Fruit fly (Drosophila melanogaster) whole organism, embryonic: ENCODE measurements around the gene CG3505.

ENCODE experiments used
- CG10209 ChIP-seq: fragments of 200-800 bp; sonication (Bioruptor generic); optimal IDR thresholded peaks from 3 replicates; lab custom pipeline; 2017; ENCODE audit warnings: missing biosample characterization, mild to moderate bottlenecking, missing genetic modification characterization, missing genetic modification reagents
- CG10267 ChIP-seq: fragments of 200-800 bp; sonication (Bioruptor generic); optimal IDR thresholded peaks from 2 replicates; lab custom pipeline; 2018; ENCODE audit warnings: missing biosample characterization, mild to moderate bottlenecking, missing genetic modification characterization, moderate library complexity
- CG10959 ChIP-seq: fragments of 200-800 bp; sonication (Bioruptor generic); IDR thresholded peaks from 2 replicates; pipeline ENCODE4 v1.3.6; 2022; ENCODE audit warnings: missing biosample characterization, missing genetic modification characterization
- CG11504 ChIP-seq: fragments of 200-800 bp; sonication (Bioruptor generic); optimal IDR thresholded peaks from 3 replicates; lab custom pipeline; 2019; ENCODE audit warnings: missing biosample characterization, mild to moderate bottlenecking, missing genetic modification characterization, moderate library complexity
- CG11695 ChIP-seq: fragments of 200-800 bp; sonication (Bioruptor generic); IDR thresholded peaks from 3 replicates; pipeline ENCODE4 v1.3.6; 2022; ENCODE audit warnings: missing biosample characterization, missing genetic modification characterization
- CG12299 ChIP-seq: fragments of 200-800 bp; sonication (Bioruptor generic); optimal IDR thresholded peaks from 2 replicates; lab custom pipeline; 2018; ENCODE audit warnings: missing biosample characterization, mild to moderate bottlenecking, missing genetic modification characterization
- CG12391 ChIP-seq: fragments of 200-800 bp; sonication (Bioruptor generic); optimal IDR thresholded peaks from 3 replicates; lab custom pipeline; 2018; ENCODE audit warnings: missing biosample characterization, mild to moderate bottlenecking, missing genetic modification characterization, moderate library complexity
- CG12659 ChIP-seq: fragments of 200-800 bp; sonication (Bioruptor generic); optimal IDR thresholded peaks from 3 replicates; lab custom pipeline; 2017; ENCODE audit warnings: mild to moderate bottlenecking, missing biosample characterization, missing genetic modification reagents, missing genetic modification characterization
- CG13123 ChIP-seq: fragments of 200-800 bp; sonication (Bioruptor generic); optimal IDR thresholded peaks from 2 replicates; lab custom pipeline; 2016; ENCODE audit warnings: missing biosample characterization, missing genetic modification characterization
- CG13624 ChIP-seq: fragments of 200-800 bp; sonication (Bioruptor generic); optimal IDR thresholded peaks from 2 replicates; lab custom pipeline; 2016; ENCODE audit warnings: missing biosample characterization, missing genetic modification characterization
- CG14860 ChIP-seq: fragments of 200-800 bp; sonication (Bioruptor generic); IDR thresholded peaks from 3 replicates; pipeline ENCODE4 v1.3.6; 2022; ENCODE audit warnings: missing biosample characterization, missing genetic modification characterization; ENCODE audit not compliant: partially characterized antibody
- CG15601 ChIP-seq: fragments of 200-800 bp; sonication (Bioruptor generic); optimal IDR thresholded peaks from 3 replicates; lab custom pipeline; 2019; ENCODE audit warnings: missing biosample characterization, mild to moderate bottlenecking, missing genetic modification characterization, moderate library complexity
- CG15696 ChIP-seq: fragments of 200-800 bp; sonication (Bioruptor generic); optimal IDR thresholded peaks from 2 replicates; lab custom pipeline; 2019; ENCODE audit warnings: missing biosample characterization, mild to moderate bottlenecking, missing genetic modification characterization, moderate library complexity
- CG1647 ChIP-seq: fragments of 200-800 bp; sonication (Bioruptor generic); optimal IDR thresholded peaks from 3 replicates; lab custom pipeline; 2016; ENCODE audit warnings: missing biosample characterization, missing genetic modification characterization
- CG18011 ChIP-seq: fragments of 200-800 bp; sonication (Bioruptor generic); optimal IDR thresholded peaks from 2 replicates; lab custom pipeline; 2017; ENCODE audit warnings: missing biosample characterization, missing genetic modification characterization, mild to moderate bottlenecking, moderate library complexity, missing genotype
- CG34422 ChIP-seq: fragments of 200-800 bp; sonication (Bioruptor generic); IDR thresholded peaks from 3 replicates; pipeline ENCODE4 v1.3.6; 2022; ENCODE audit warnings: missing biosample characterization, missing genetic modification characterization
- CG4730 ChIP-seq: fragments of 200-800 bp; sonication (Bioruptor generic); IDR thresholded peaks from 2 replicates; pipeline ENCODE4 v1.3.6; 2022; ENCODE audit warnings: missing biosample characterization, missing genetic modification characterization
- CG7271 ChIP-seq: fragments of 200-800 bp; sonication (Bioruptor generic); optimal IDR thresholded peaks from 2 replicates; lab custom pipeline; 2018; ENCODE audit warnings: missing biosample characterization, mild to moderate bottlenecking, missing genetic modification characterization, moderate library complexity
- CG8388 ChIP-seq: fragments of 200-800 bp; sonication (Bioruptor generic); optimal IDR thresholded peaks from 2 replicates; lab custom pipeline; 2019; ENCODE audit warnings: missing biosample characterization, mild to moderate bottlenecking, missing genetic modification characterization, moderate library complexity
- Dad ChIP-seq: fragments of 200-800 bp; sonication (Bioruptor generic); optimal IDR thresholded peaks from 3 replicates; lab custom pipeline; 2016; ENCODE audit warnings: missing biosample characterization, missing genetic modification characterization
- Dp ChIP-seq: fragments of 200-800 bp; sonication (Bioruptor generic); optimal IDR thresholded peaks from 2 replicates; lab custom pipeline; 2018; ENCODE audit warnings: missing biosample characterization, mild to moderate bottlenecking, missing genetic modification characterization, moderate library complexity
- Ets65A ChIP-seq: fragments of 200-800 bp; sonication (Bioruptor generic); peaks from one replicate; lab custom pipeline; 2016; ENCODE audit warnings: missing biosample characterization, missing genetic modification characterization
- HHEX ChIP-seq: fragments of 200-800 bp; sonication (Bioruptor generic); optimal IDR thresholded peaks from 3 replicates; lab custom pipeline; 2017; ENCODE audit warnings: missing biosample characterization, mild to moderate bottlenecking, missing genetic modification characterization, missing genetic modification reagents
- Jarid2 ChIP-seq: fragments of 200-800 bp; sonication (Bioruptor generic); optimal IDR thresholded peaks from 3 replicates; lab custom pipeline; 2017; ENCODE audit warnings: mild to moderate bottlenecking, missing biosample characterization, missing genetic modification reagents, missing genetic modification characterization
- Myb ChIP-seq: fragments of 200-800 bp; sonication (Bioruptor generic); optimal IDR thresholded peaks from 2 replicates; lab custom pipeline; 2016; ENCODE audit warnings: missing biosample characterization, missing genetic modification characterization
- NC2β ChIP-seq: fragments of 200-800 bp; sonication (Bioruptor generic); optimal IDR thresholded peaks from 2 replicates; lab custom pipeline; 2016; ENCODE audit warnings: missing biosample characterization, missing genetic modification characterization
- Nf-YC ChIP-seq: fragments of 200-800 bp; optimal IDR thresholded peaks from 3 replicates; lab custom pipeline; 2019; ENCODE audit warnings: missing biosample characterization, mild to moderate bottlenecking, missing genetic modification characterization, moderate library complexity
- TFAM ChIP-seq: fragments of 200-800 bp; sonication (Bioruptor generic); optimal IDR thresholded peaks from 2 replicates; lab custom pipeline; 2017; ENCODE audit warnings: missing biosample characterization, missing genetic modification characterization, inconsistent platforms
- Taf1 ChIP-seq: fragments of 200-800 bp; sonication (Bioruptor generic); IDR thresholded peaks from 2 replicates; pipeline ENCODE4 v1.3.6; 2022; ENCODE audit warnings: missing biosample characterization, missing genetic modification characterization
- Xbp1 ChIP-seq: fragments of 200-800 bp; sonication (Bioruptor generic); optimal IDR thresholded peaks from 3 replicates; lab custom pipeline; 2016; ENCODE audit warnings: missing biosample characterization, mild to moderate bottlenecking, missing genetic modification characterization
- Xrp1 ChIP-seq: fragments of 200-800 bp; sonication (Bioruptor generic); IDR thresholded peaks from 2 replicates; pipeline ENCODE4 v1.3.6; 2022; ENCODE audit warnings: missing biosample characterization, missing genetic modification characterization
- chif ChIP-seq, 2 experiments: fragments of 200-800 bp; sonication (Bioruptor generic); optimal IDR thresholded peaks; 3 replicates each; lab custom pipeline; 2016; ENCODE audit warnings: missing biosample characterization in 2 of 2, missing genetic modification characterization in 2 of 2
- ci ChIP-seq: fragments of 200-800 bp; sonication (Bioruptor generic); IDR thresholded peaks from 3 replicates; pipeline ENCODE4 v1.3.6; 2022; ENCODE audit warnings: missing biosample characterization, missing genetic modification characterization
- fu2 ChIP-seq: fragments of 200-800 bp; sonication (Bioruptor generic); optimal IDR thresholded peaks from 2 replicates; lab custom pipeline; 2016; ENCODE audit warnings: missing biosample characterization, missing genetic modification characterization
- grau ChIP-seq: fragments of 200-800 bp; optimal IDR thresholded peaks from 3 replicates; lab custom pipeline; 2019; ENCODE audit warnings: missing biosample characterization, mild to moderate bottlenecking, missing genetic modification characterization, moderate library complexity
- hb ChIP-seq: fragments of 200-800 bp; sonication (Bioruptor generic); IDR thresholded peaks from 3 replicates; pipeline ENCODE4 v1.3.6; 2022; ENCODE audit warnings: missing biosample characterization, missing genetic modification characterization; ENCODE audit not compliant: partially characterized antibody
- knrl ChIP-seq: fragments of 200-800 bp; sonication (Bioruptor generic); IDR thresholded peaks from 3 replicates; pipeline ENCODE4 v1.3.6; 2022; ENCODE audit warnings: missing biosample characterization, missing genetic modification characterization; ENCODE audit not compliant: partially characterized antibody
- nom ChIP-seq: fragments of 200-800 bp; sonication (Bioruptor generic); optimal IDR thresholded peaks from 2 replicates; lab custom pipeline; 2017; ENCODE audit warnings: missing biosample characterization, missing genetic modification characterization, mild to moderate bottlenecking, moderate library complexity, missing genetic modification reagents
- pfk ChIP-seq: fragments of 200-800 bp; sonication (Bioruptor generic); optimal IDR thresholded peaks from 2 replicates; lab custom pipeline; 2018; ENCODE audit warnings: missing biosample characterization, mild to moderate bottlenecking, missing genetic modification characterization, moderate library complexity
- pnt ChIP-seq: fragments of 200-800 bp; sonication (Bioruptor generic); optimal IDR thresholded peaks from 3 replicates; lab custom pipeline; 2016; ENCODE audit warnings: missing biosample characterization, missing genetic modification characterization
- run ChIP-seq: fragments of 200-800 bp; sonication (Bioruptor generic); optimal IDR thresholded peaks from 3 replicates; lab custom pipeline; 2018; ENCODE audit warnings: missing biosample characterization, mild to moderate bottlenecking, missing genetic modification characterization
- sim ChIP-seq: fragments of 200-800 bp; sonication (Bioruptor generic); IDR thresholded peaks from 2 replicates; pipeline ENCODE4 v1.3.6; 2022; ENCODE audit warnings: missing biosample characterization, missing genetic modification characterization
- slou ChIP-seq: fragments of 200-800 bp; sonication (Bioruptor generic); optimal IDR thresholded peaks from 3 replicates; lab custom pipeline; 2016; ENCODE audit warnings: missing biosample characterization, missing genetic modification characterization
- sna ChIP-seq: fragments of 200-800 bp; sonication (Bioruptor generic); IDR thresholded peaks from 2 replicates; pipeline ENCODE4 v1.3.6; 2022; ENCODE audit warnings: missing biosample characterization, missing genetic modification characterization; ENCODE audit not compliant: partially characterized antibody
- stwl ChIP-seq: fragments of 200-800 bp; sonication (Bioruptor generic); optimal IDR thresholded peaks from 3 replicates; lab custom pipeline; 2018; ENCODE audit warnings: missing biosample characterization, mild to moderate bottlenecking, missing genetic modification characterization, moderate library complexity
- tna ChIP-seq: fragments of 200-800 bp; sonication (Bioruptor generic); IDR thresholded peaks from 2 replicates; pipeline ENCODE4 v1.3.6; 2022; ENCODE audit warnings: missing biosample characterization, missing genetic modification characterization; ENCODE audit not compliant: partially characterized antibody
- tx ChIP-seq: fragments of 200-800 bp; sonication (Bioruptor generic); optimal IDR thresholded peaks from 2 replicates; lab custom pipeline; 2016; ENCODE audit warnings: missing biosample characterization, missing genetic modification characterization

The CG3505 gene

DNA sequence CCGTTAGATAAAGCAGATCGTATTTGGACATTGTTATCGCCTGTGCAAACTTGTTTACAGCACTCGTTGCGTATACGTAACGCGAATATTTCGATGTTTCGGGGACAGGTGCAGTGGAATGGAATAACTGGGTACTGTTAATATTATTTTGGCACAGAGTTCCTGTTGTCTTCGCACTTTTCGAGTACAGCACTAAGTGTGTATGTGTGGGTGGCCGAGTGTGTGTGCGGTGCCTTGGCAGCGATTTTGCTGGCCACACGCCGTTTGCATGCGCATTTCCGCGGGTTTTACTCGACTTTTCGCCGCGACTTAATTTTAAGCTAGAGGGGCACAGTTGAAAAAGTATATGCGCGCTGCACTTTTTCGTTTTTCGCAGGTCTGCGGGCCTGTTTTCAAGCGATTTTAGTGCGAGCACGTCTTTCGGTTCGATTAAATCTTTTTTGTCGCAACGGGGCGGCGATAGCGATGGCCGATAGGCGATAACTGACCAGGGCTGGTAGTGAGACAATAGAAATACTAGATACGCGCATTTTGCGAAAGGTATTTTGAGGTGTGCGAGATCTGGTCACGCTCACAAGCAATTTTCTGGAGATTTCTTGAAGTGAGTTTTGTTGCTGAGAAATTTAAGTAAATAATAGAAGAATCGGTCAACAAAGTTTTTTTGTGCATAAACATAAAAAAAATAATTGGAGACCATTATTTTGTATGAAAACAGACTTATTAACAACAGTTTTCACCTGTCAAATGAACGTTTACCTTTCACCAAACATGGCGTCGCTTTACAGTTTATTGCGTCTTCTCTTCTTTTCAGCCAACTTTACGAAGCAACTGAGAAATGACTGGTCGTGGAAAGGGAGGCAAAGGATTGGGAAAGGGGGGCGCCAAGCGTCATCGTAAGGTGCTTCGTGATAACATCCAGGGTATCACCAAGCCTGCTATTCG, 31.8 kb upstream of the CG3505 start, which contains the start of the genes put and His4r (continued):
- TF ChIP-seq CG11695 (GFP tag; lab: Robert Waterston, UW) (no peak), Nf-YC (tag; lab: Kevin White, UChicago) (peak; percentile 30), ci (GFP tag; lab: Robert Waterston, UW) (peak; percentile 46; the same call in 1 of the 3 replicates), Ets65A (peak; percentile 78), CG15696 (tag; lab: Kevin White, UChicago) (no peak), tna (GFP tag; lab: Robert Waterston, UW) (peak; percentile 62), Jarid2 (GFP tag; lab: Kevin White, UChicago) (peak; percentile 57), tx (no peak), CG10267 (tag; lab: Kevin White, UChicago) (peak; percentile 58), hb (GFP tag; lab: Robert Waterston, UW) (no peak), fu2 (GFP tag; lab: Kevin White, UChicago) (no peak), CG11504 (peak; percentile 58), CG34422 (GFP tag; lab: Robert Waterston, UW) (peak; percentile 57; the same call in 1 of the 3 replicates), CG13624 (peak; percentile 49), chif (GFP tag; optimal IDR thresholded peaks at IDR 0.05; lab: Kevin White, UChicago) (no peak), CG12299 (peak; percentile 36), CG14860 (GFP tag; lab: Robert Waterston, UW) (0 out of 3 replicates have a peak, but pooled peaks have one; percentile 40), slou (no peak), Xbp1 (GFP tag; lab: Kevin White, UChicago) (peak; percentile 21), CG1647 (GFP tag; lab: Kevin White, UChicago) (no peak), Dad (GFP tag; lab: Kevin White, UChicago) (no peak), Taf1 (GFP tag; lab: Robert Waterston, UW) (no peak), grau (tag; lab: Kevin White, UChicago) (peak; percentile 14), CG18011 (no peak), pnt (GFP tag; lab: Kevin White, UChicago) (no peak), knrl (GFP tag; lab: Robert Waterston, UW) (peak; percentile 51; the same call in 2 of the 3 replicates), stwl (tag; lab: Kevin White, UChicago) (peak; percentile 70), sim (GFP tag; lab: Robert Waterston, UW) (no peak), CG13123 (no peak), run (tag; lab: Kevin White, UChicago) (no peak), CG10209 (no peak), Xrp1 (GFP tag; lab: Robert Waterston, UW) (0 out of 2 replicates have a peak, but pooled peaks have one; percentile 16), CG10959 (no peak), CG7271 (tag; lab: Kevin White, UChicago) (no peak), CG8388 (GFP tag; lab: Kevin White, UChicago) (no peak), Dp (GFP tag; lab: Kevin White, UChicago) (peak; percentile 34), sna (GFP tag; lab: Robert Waterston, UW) (peak; percentile 48; the same call in 1 of the 2 replicates), TFAM (GFP tag; lab: Kevin White, UChicago) (no peak), pfk (GFP tag; lab: Kevin White, UChicago) (no peak), CG4730 (GFP tag; lab: Robert Waterston, UW) (no peak), CG15601 (tag; lab: Kevin White, UChicago) (peak; percentile 41), NC2β (GFP tag; lab: Kevin White, UChicago) (peak; percentile 56), nom (GFP tag; lab: Kevin White, UChicago) (peak; percentile 47), Myb (peak; percentile 30), HHEX (no peak), CG12659 (GFP tag; lab: Kevin White, UChicago) (peak; percentile 81), CG12391 (tag; lab: Kevin White, UChicago) (peak; percentile 33)
